Worm (Caenorhabditis elegans): ENCODE data around the gene F56D6.13.
"Not testable (repeated sequence)": the region's sequence is repeated elsewhere in the genome, so short reads cannot be mapped to it uniquely, and the experiment has no call there.

Gene F56D6.13

ce11 chrIV:3944459-3944858 is 35.2 kb downstream of the F56D6.13 start, which contains the start of gene clec-72 (continued):
- TF ChIP-seq Y75B8A.6 (GFP tag; IDR thresholded peaks at IDR 0.05), result 0 out of 2 replicates have a peak, but pooled peaks have one; percentile 7
- peak; percentile 5 for TF ChIP-seq mxl-3 (GFP tag; optimal IDR thresholded peaks at IDR 0.05)

ce11 chrIV:3947377-3947956 is 38.3 kb downstream of the F56D6.13 start:
- peak; percentile 92 for TF ChIP-seq set-16 (GFP tag; IDR thresholded peaks at IDR 0.05)
- TF ChIP-seq Y48G9A.11 (GFP tag; IDR thresholded peaks at IDR 0.05), result 0 out of 2 replicates have a peak, but pooled peaks have one; percentile 6
- TF ChIP-seq egl-43 (GFP tag; IDR thresholded peaks at IDR 0.05), result peak; percentile 48; the same call in 1 of the 2 replicates
- 0 out of 2 replicates have a peak, but pooled peaks have one; percentile 40 for TF ChIP-seq snpc-1.2 (GFP tag; IDR thresholded peaks at IDR 0.05)
- TF ChIP-seq unc-62 (GFP tag; optimal IDR thresholded peaks at IDR 0.05 in 1 of 2), result peak in 1 of 2 experiments; percentile 52
- TF ChIP-seq unc-62 (tag; optimal IDR thresholded peaks at IDR 0.05), result not testable (repeated sequence)

ce11 chrIV:3956095-3956494 is 46.9 kb downstream of the F56D6.13 start, which contains the start of gene clec-73:
clec-73 (minus strand) TSS chrIV:3956195.
- TF ChIP-seq nhr-10 (tag; optimal IDR thresholded peaks at IDR 0.05), result no peak
- no peak for TF ChIP-seq nhr-102 (tag; optimal IDR thresholded peaks at IDR 0.05)
- no peak for TF ChIP-seq nhr-237 (tag; optimal IDR thresholded peaks at IDR 0.05)
- TF ChIP-seq madf-9 (GFP tag; conservative IDR thresholded peaks at IDR 0.05), result no peak
- TF ChIP-seq jun-1 (tag; optimal IDR thresholded peaks at IDR 0.05), result no peak
- no peak for TF ChIP-seq lin-39 (tag; optimal IDR thresholded peaks at IDR 0.05)
- no peak for TF ChIP-seq lin-15B (tag; optimal IDR thresholded peaks at IDR 0.05)
- TF ChIP-seq spr-1 (tag; optimal IDR thresholded peaks at IDR 0.05), result no peak
- TF ChIP-seq cey-2 (tag; optimal IDR thresholded peaks at IDR 0.05; ENCODE audit: borderline replicate concordance, insufficient read depth), result no peak
- TF ChIP-seq saeg-2 (GFP tag; IDR thresholded peaks at IDR 0.05), result no peak
- TF ChIP-seq lin-29 (GFP tag; IDR thresholded peaks at IDR 0.05), result no peak
- no peak for TF ChIP-seq lin-1 (GFP tag; IDR thresholded peaks at IDR 0.05)

- TF ChIP-seq dpl-1 (GFP tag; optimal IDR thresholded peaks at IDR 0.05) (no peak), madf-9 (GFP tag; conservative IDR thresholded peaks at IDR 0.05) (no peak), daf-16 (GFP tag; optimal IDR thresholded peaks at IDR 0.05) (no peak), daf-16 (tag; optimal IDR thresholded peaks at IDR 0.05) (no peak), ztf-7 (tag; optimal IDR thresholded peaks at IDR 0.05) (no peak), daf-8 (GFP tag; IDR thresholded peaks at IDR 0.05) (no peak), zip-2 (tag; optimal IDR thresholded peaks at IDR 0.05) (no peak), ama-1 (optimal IDR thresholded peaks at IDR 0.05) (no peak)
These were observed 47.5 kb downstream of the F56D6.13 start, which contains the start of gene clec-74 for ce11 chrIV:3956705-3957104. clec-74 (plus strand) TSS chrIV:3957005.
